Worm (Caenorhabditis elegans) whole organism, mixed stage, embryonic: Measurements from ENCODE around the gene chil-21.

Experiments
- M03D4.4 ChIP-seq: sonication (generic microtip); optimal IDR thresholded peaks from 2 replicates; lab custom pipeline; 2017; ENCODE audit warnings: mild to moderate bottlenecking, missing genetic modification characterization, missing compliant biosample characterization
- bed-3 ChIP-seq: fragments of 200-800 bp; sonication (Bioruptor generic); optimal IDR thresholded peaks from 3 replicates; lab custom pipeline; 2018; ENCODE audit warnings: mild to moderate bottlenecking, missing genetic modification characterization, moderate library complexity, missing compliant biosample characterization
- blmp-1 ChIP-seq: fragments of 150-350 bp; optimal IDR thresholded peaks from 2 replicates; lab custom pipeline; 2014; ENCODE audit warnings: missing biosample characterization, missing genetic modification characterization
- ceh-43 ChIP-seq: fragments of 200-800 bp; sonication (Bioruptor generic); optimal IDR thresholded peaks from 2 replicates; lab custom pipeline; 2018; ENCODE audit warnings: mild to moderate bottlenecking, missing genetic modification characterization, moderate library complexity, missing compliant biosample characterization
- ceh-83 ChIP-seq: fragments of 200-800 bp; sonication (Bioruptor generic); optimal IDR thresholded peaks from 2 replicates; lab custom pipeline; 2018; ENCODE audit warnings: mild to moderate bottlenecking, missing genetic modification characterization, missing compliant biosample characterization
- ces-1 ChIP-seq: fragments of 150-350 bp; optimal IDR thresholded peaks from 2 replicates; lab custom pipeline; 2014; ENCODE audit warnings: missing biosample characterization, missing genetic modification reagents, missing genetic modification characterization
- drap-1 ChIP-seq: fragments of 200-800 bp; sonication (Bioruptor generic); optimal IDR thresholded peaks from 3 replicates; lab custom pipeline; 2018; ENCODE audit warnings: mild to moderate bottlenecking, missing genetic modification characterization, missing compliant biosample characterization
- elt-1 ChIP-seq: sonication (generic microtip); optimal IDR thresholded peaks from 2 replicates; lab custom pipeline; 2017; ENCODE audit warnings: missing genetic modification characterization, mild to moderate bottlenecking, missing compliant biosample characterization, antibody characterized with exemption, moderate library complexity, borderline replicate concordance; ENCODE audit not compliant: insufficient read depth
- elt-3 ChIP-seq: fragments of 150-350 bp; optimal IDR thresholded peaks from 2 replicates; lab custom pipeline; 2014; ENCODE audit warnings: missing biosample characterization, missing genetic modification characterization
- flh-1 ChIP-seq: fragments of 200-800 bp; sonication (Bioruptor generic); optimal IDR thresholded peaks from 2 replicates; lab custom pipeline; 2018; ENCODE audit warnings: mild to moderate bottlenecking, missing genetic modification characterization, moderate library complexity, missing compliant biosample characterization
- ham-2 ChIP-seq: fragments of 200-800 bp; sonication (Bioruptor generic); optimal IDR thresholded peaks from 2 replicates; lab custom pipeline; 2018; ENCODE audit warnings: mild to moderate bottlenecking, missing genetic modification characterization, missing compliant biosample characterization
- hlh-1 ChIP-seq: fragments of 150-350 bp; optimal IDR thresholded peaks from 2 replicates; lab custom pipeline; 2014; ENCODE audit warnings: missing biosample characterization, missing genetic modification reagents, missing genetic modification characterization
- lin-13 ChIP-seq: fragments of 150-350 bp; optimal IDR thresholded peaks from 2 replicates; lab custom pipeline; 2014; ENCODE audit warnings: missing biosample characterization, missing genetic modification characterization
- lin-32 ChIP-seq: fragments of 200-800 bp; sonication (Bioruptor generic); optimal IDR thresholded peaks from 2 replicates; lab custom pipeline; 2018; ENCODE audit warnings: mild to moderate bottlenecking, missing genetic modification characterization, missing compliant biosample characterization
- lsy-2 ChIP-seq: fragments of 150-350 bp; optimal IDR thresholded peaks from 2 replicates; lab custom pipeline; 2014; ENCODE audit warnings: missing biosample characterization, missing genetic modification characterization
- mab-5 ChIP-seq: fragments of 150-350 bp; optimal IDR thresholded peaks from 2 replicates; lab custom pipeline; 2014; ENCODE audit warnings: missing biosample characterization, missing genetic modification characterization
- mep-1 ChIP-seq: fragments of 150-350 bp; optimal IDR thresholded peaks from 2 replicates; lab custom pipeline; 2017; ENCODE audit warnings: missing biosample characterization, missing genetic modification reagents, missing genetic modification characterization, inconsistent platforms
- mls-2 ChIP-seq: sonication (generic microtip); optimal IDR thresholded peaks from 2 replicates; lab custom pipeline; 2016; ENCODE audit warnings: mild to moderate bottlenecking, missing genetic modification characterization, moderate library complexity, missing compliant biosample characterization
- nhr-12 ChIP-seq: fragments of 150-350 bp; optimal IDR thresholded peaks from 2 replicates; lab custom pipeline; 2014; ENCODE audit warnings: missing biosample characterization, missing genetic modification characterization
- nhr-2 ChIP-seq: fragments of 150-350 bp; optimal IDR thresholded peaks from 2 replicates; lab custom pipeline; 2014; ENCODE audit warnings: missing biosample characterization, missing genetic modification characterization
- nhr-237 ChIP-seq: fragments of 150-350 bp; optimal IDR thresholded peaks from 2 replicates; lab custom pipeline; 2014; ENCODE audit warnings: missing biosample characterization, missing genetic modification characterization
- nhr-28 ChIP-seq: fragments of 150-350 bp; optimal IDR thresholded peaks from 2 replicates; lab custom pipeline; 2014; ENCODE audit warnings: missing biosample characterization, missing genetic modification characterization
- nhr-76 ChIP-seq: sonication (generic microtip); optimal IDR thresholded peaks from 2 replicates; lab custom pipeline; 2017; ENCODE audit warnings: missing biosample characterization, missing genetic modification characterization
- sem-2 ChIP-seq: fragments of 200-800 bp; sonication (Bioruptor generic); optimal IDR thresholded peaks from 2 replicates; lab custom pipeline; 2018; ENCODE audit warnings: mild to moderate bottlenecking, missing genetic modification characterization, missing compliant biosample characterization
- snpc-4 ChIP-seq: fragments of 150-350 bp; optimal IDR thresholded peaks from 2 replicates; lab custom pipeline; 2014; ENCODE audit warnings: missing biosample characterization, missing genetic modification characterization
- sptf-1 ChIP-seq: sonication (generic microtip); optimal IDR thresholded peaks from 2 replicates; lab custom pipeline; 2017; ENCODE audit warnings: mild to moderate bottlenecking, missing genetic modification characterization, moderate library complexity, missing compliant biosample characterization
- tbx-8 ChIP-seq: fragments of 200-800 bp; sonication (Bioruptor generic); optimal IDR thresholded peaks from 2 replicates; lab custom pipeline; 2018; ENCODE audit warnings: mild to moderate bottlenecking, missing genetic modification characterization, moderate library complexity, missing compliant biosample characterization
- unc-39 ChIP-seq: fragments of 150-350 bp; optimal IDR thresholded peaks from 2 replicates; lab custom pipeline; 2014; ENCODE audit warnings: missing biosample characterization, missing genetic modification characterization
- unc-62 ChIP-seq: fragments of 150-350 bp; optimal IDR thresholded peaks from 2 replicates; lab custom pipeline; 2014; ENCODE audit warnings: missing biosample characterization, missing genetic modification reagents, missing genetic modification characterization
- zip-8 ChIP-seq: fragments of 150-350 bp; optimal IDR thresholded peaks from 2 replicates; lab custom pipeline; 2014; ENCODE audit warnings: missing biosample characterization, missing genetic modification characterization
- ztf-11 ChIP-seq: fragments of 150-350 bp; optimal IDR thresholded peaks from 2 replicates; lab custom pipeline; 2014; ENCODE audit warnings: missing biosample characterization, missing genetic modification characterization

chil-21 gene

ce11 chrII:9436009-9436408, 25.8 kb downstream of the chil-21 start, which contains the start of gene kin-16:
TSS of gene kin-16 (minus strand) at chrII:9436109.
- TF ChIP-seq nhr-237 (tag; lab: Kevin White, UChicago) (no peak), nhr-2 (no peak), ces-1 (GFP tag; lab: Kevin White, UChicago) (no peak), lin-13 (tag; lab: Kevin White, UChicago) (no peak), ham-2 (no peak), unc-39 (tag; lab: Kevin White, UChicago) (no peak), nhr-12 (tag; lab: Kevin White, UChicago) (no peak), bed-3 (no peak), ceh-83 (GFP tag; lab: Kevin White, UChicago) (no peak), unc-62 (GFP tag; lab: Kevin White, UChicago) (no peak), hlh-1 (tag; lab: Kevin White, UChicago) (no peak), blmp-1 (no peak), flh-1 (GFP tag; lab: Kevin White, UChicago) (no peak)

ce11 chrII:9433609-9434008, 28.2 kb downstream of the chil-21 start, which contains the start of gene kin-15:
TSS of gene kin-15 (minus strand) at chrII:9433709.
- TF ChIP-seq nhr-28 (tag; lab: Kevin White, UChicago), result no peak
- TF ChIP-seq nhr-12 (tag; lab: Kevin White, UChicago), result no peak
- no peak for TF ChIP-seq ztf-11 (tag; lab: Kevin White, UChicago)
- no peak for TF ChIP-seq nhr-2
- TF ChIP-seq elt-3 (tag; lab: Kevin White, UChicago), result no peak
- no peak for TF ChIP-seq mls-2 (tag; lab: Kevin White, UChicago)
- no peak for TF ChIP-seq lin-13 (tag; lab: Kevin White, UChicago)
- no peak for TF ChIP-seq ces-1 (GFP tag; lab: Kevin White, UChicago)
- TF ChIP-seq lsy-2 (tag; lab: Kevin White, UChicago), result no peak

DNA sequence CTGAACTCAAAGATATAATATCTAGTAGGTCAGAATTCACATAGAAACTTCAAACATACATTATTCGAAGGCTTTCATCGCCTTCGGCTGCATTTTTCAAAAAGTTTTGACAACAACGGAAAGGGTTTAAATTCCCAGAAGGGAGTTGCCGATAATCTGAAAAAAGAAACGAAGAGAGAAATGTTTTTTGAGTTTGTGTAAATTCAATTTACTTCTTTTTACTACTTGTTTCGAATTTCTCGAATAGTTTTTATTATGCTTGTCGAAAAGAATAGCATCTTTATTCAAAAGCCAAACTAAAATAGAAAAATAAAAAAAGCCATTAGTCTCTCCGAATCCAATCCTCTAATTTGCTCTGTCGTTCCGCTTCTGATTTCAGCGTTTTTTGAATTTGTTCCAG, 30.7 kb downstream of the chil-21 start:
- TF ChIP-seq nhr-28 (tag; lab: Kevin White, UChicago) (no peak), ces-1 (GFP tag; lab: Kevin White, UChicago) (peak; percentile 27)

DNA sequence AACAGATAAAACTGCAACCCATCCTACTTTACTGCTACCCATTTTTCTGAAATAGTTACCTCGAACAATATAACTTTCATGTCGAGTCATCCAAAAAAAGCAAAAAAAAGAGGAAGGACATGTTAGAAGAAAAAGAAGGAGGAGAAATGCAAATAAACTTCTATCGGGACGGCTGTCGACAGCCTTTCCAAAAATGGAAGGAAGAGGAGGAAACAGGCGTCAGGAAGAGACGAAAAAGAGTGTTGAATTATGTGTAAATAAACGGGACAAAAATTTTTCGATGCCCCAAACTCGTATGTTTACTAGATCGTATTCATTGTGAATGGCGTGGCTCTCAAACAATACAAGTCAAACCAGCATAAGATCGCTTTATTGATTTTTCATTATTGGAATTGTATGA, 34.1 kb downstream of the chil-21 start, which contains the start of gene M176.5:
TSS of gene M176.5 (minus strand) at position 101 of the 400 bp plus-strand sequence.
- no peak for TF ChIP-seq mab-5
- TF ChIP-seq zip-8, result no peak
- no peak for TF ChIP-seq nhr-237 (tag; lab: Kevin White, UChicago)
- no peak for TF ChIP-seq ztf-11 (tag; lab: Kevin White, UChicago)
- TF ChIP-seq elt-1 (tag; lab: Kevin White, UChicago), result no peak
- TF ChIP-seq mls-2 (tag; lab: Kevin White, UChicago), result no peak
- no peak for TF ChIP-seq sem-2 (GFP tag; lab: Kevin White, UChicago)

- TF ChIP-seq drap-1, result no peak
- no peak for TF ChIP-seq lsy-2 (tag; lab: Kevin White, UChicago)
- no peak for TF ChIP-seq unc-62 (GFP tag; lab: Kevin White, UChicago)
- TF ChIP-seq sptf-1, result no peak
- TF ChIP-seq elt-1 (tag; lab: Kevin White, UChicago), result no peak
- TF ChIP-seq snpc-4 (tag; lab: Kevin White, UChicago), result no peak
- no peak for TF ChIP-seq nhr-28 (tag; lab: Kevin White, UChicago)
- TF ChIP-seq sem-2 (GFP tag; lab: Kevin White, UChicago), result no peak
- no peak for TF ChIP-seq nhr-76
- no peak for TF ChIP-seq nhr-237 (tag; lab: Kevin White, UChicago)
- no peak for TF ChIP-seq lin-32 (GFP tag; lab: Kevin White, UChicago)
- TF ChIP-seq blmp-1, result no peak
These were observed 35.7 kb downstream of the chil-21 start, which contains the start of gene M176.10 for ce11 chrII:9426076-9426475. TSS of gene M176.10 (minus strand) at chrII:9426176.

- no peak for TF ChIP-seq lin-13 (tag; lab: Kevin White, UChicago)
- no peak for TF ChIP-seq M03D4.4 (tag; lab: Kevin White, UChicago)
- no peak for TF ChIP-seq mab-5
- TF ChIP-seq unc-62 (GFP tag; lab: Kevin White, UChicago), result no peak
- TF ChIP-seq ceh-43 (GFP tag; lab: Kevin White, UChicago), result no peak
- TF ChIP-seq elt-3 (tag; lab: Kevin White, UChicago), result no peak
- no peak for TF ChIP-seq tbx-8
- TF ChIP-seq mep-1 (tag; lab: Kevin White, UChicago), result no peak
- no peak for TF ChIP-seq lsy-2 (tag; lab: Kevin White, UChicago)
- TF ChIP-seq zip-8, result no peak
- TF ChIP-seq nhr-2, result no peak
- TF ChIP-seq ztf-11 (tag; lab: Kevin White, UChicago), result no peak
- TF ChIP-seq nhr-12 (tag; lab: Kevin White, UChicago), result no peak
- TF ChIP-seq mls-2 (tag; lab: Kevin White, UChicago), result no peak
- TF ChIP-seq lin-32 (GFP tag; lab: Kevin White, UChicago), result no peak
- no peak for TF ChIP-seq hlh-1 (tag; lab: Kevin White, UChicago)
- no peak for TF ChIP-seq elt-1 (tag; lab: Kevin White, UChicago)
- no peak for TF ChIP-seq blmp-1
- TF ChIP-seq ceh-83 (GFP tag; lab: Kevin White, UChicago), result no peak
These were observed 39.8 kb downstream of the chil-21 start, which contains the start of gene M176.11 for ce11 chrII:9421969-9422368. TSS of gene M176.11 (plus strand) at chrII:9422269.
